Worm (Caenorhabditis elegans) whole organism, early embryonic: ENCODE results near the gene dep-1.

Experiments
- B0310.2 ChIP-seq: sonication (generic microtip); optimal IDR thresholded peaks from 2 replicates; lab custom pipeline; 2016; ENCODE audit warnings: mild to moderate bottlenecking, missing genetic modification characterization, missing compliant biosample characterization
- aly-1 ChIP-seq: sonication (generic microtip); optimal IDR thresholded peaks from 2 replicates; lab custom pipeline; 2016; ENCODE audit warnings: missing genetic modification characterization, missing compliant biosample characterization
- ama-1 ChIP-seq: fragments of 150-350 bp; optimal IDR thresholded peaks from 2 replicates; lab custom pipeline; 2014
- flt-1 ChIP-seq: fragments of 200-800 bp; sonication (Bioruptor generic); IDR thresholded peaks from 2 replicates; pipeline ENCODE4 v1.3.6; 2022; ENCODE audit warnings: missing genetic modification characterization, missing compliant biosample characterization
- pes-1 ChIP-seq: fragments of 200-800 bp; sonication (Bioruptor generic); IDR thresholded peaks from 2 replicates; pipeline ENCODE4 v1.3.6; 2022; ENCODE audit warnings: missing genetic modification reagents, missing genetic modification characterization, missing compliant biosample characterization
- sea-1 ChIP-seq: fragments of 200-800 bp; sonication (Bioruptor generic); conservative IDR thresholded peaks from 2 replicates; pipeline ENCODE4 v1.3.6; 2022; ENCODE audit warnings: missing genetic modification characterization, missing compliant biosample characterization

- no peak for TF ChIP-seq aly-1 (tag; lab: Kevin White, UChicago)
- no peak for TF ChIP-seq sea-1 (GFP tag; lab: Robert Waterston, UW)
- TF ChIP-seq ama-1, result no peak
- no peak for TF ChIP-seq pes-1 (GFP tag; lab: Robert Waterston, UW)
- no peak for TF ChIP-seq B0310.2
- TF ChIP-seq flt-1 (GFP tag; lab: Robert Waterston, UW), result no peak
These were observed 44.8 kb upstream of the dep-1 start for ce11 chrII:9064437-9064836.
